Fruit fly (Drosophila melanogaster) whole organism, pupa: ENCODE results near the gene Prosbeta2.

ENCODE experiments used
- CG10348 ChIP-seq: fragments of 200-800 bp; sonication (Bioruptor generic); IDR thresholded peaks from 2 replicates; pipeline ENCODE4 v1.3.6; 2022; ENCODE audit warnings: missing biosample characterization, missing genetic modification characterization
- CG12605 ChIP-seq: fragments of 200-800 bp; sonication (Bioruptor generic); IDR thresholded peaks from 2 replicates; pipeline ENCODE4 v1.3.6; 2022; ENCODE audit warnings: missing biosample characterization, missing genetic modification characterization
- CG13204 ChIP-seq: fragments of 200-800 bp; sonication (Bioruptor generic); optimal IDR thresholded peaks from 2 replicates; lab custom pipeline; 2018; ENCODE audit warnings: missing biosample characterization, mild to moderate bottlenecking, missing genetic modification characterization, moderate library complexity
- CG14655 ChIP-seq: fragments of 200-800 bp; sonication (Bioruptor generic); optimal IDR thresholded peaks from 3 replicates; lab custom pipeline; 2017; ENCODE audit warnings: mild to moderate bottlenecking, missing biosample characterization, missing genetic modification reagents, missing genetic modification characterization
- CG15710 ChIP-seq: fragments of 200-800 bp; sonication (Bioruptor generic); optimal IDR thresholded peaks from 2 replicates; lab custom pipeline; 2018; ENCODE audit warnings: missing biosample characterization, mild to moderate bottlenecking, missing genetic modification characterization, moderate library complexity
- CG17806 ChIP-seq: fragments of 200-800 bp; sonication (Bioruptor generic); optimal IDR thresholded peaks from 2 replicates; lab custom pipeline; 2018; ENCODE audit warnings: missing biosample characterization, mild to moderate bottlenecking, missing genetic modification characterization, moderate library complexity
- CG32121 ChIP-seq: fragments of 200-800 bp; sonication (Bioruptor generic); IDR thresholded peaks from 2 replicates; pipeline ENCODE4 v1.3.6; 2022; ENCODE audit warnings: missing biosample characterization, missing genetic modification characterization
- CG34367 ChIP-seq: fragments of 200-800 bp; sonication (Bioruptor generic); optimal IDR thresholded peaks from 2 replicates; lab custom pipeline; 2018; ENCODE audit warnings: missing biosample characterization, mild to moderate bottlenecking, missing genetic modification characterization
- CG4496 ChIP-seq: fragments of 200-800 bp; sonication (Bioruptor generic); IDR thresholded peaks from 3 replicates; pipeline ENCODE4 v1.3.6; 2022; ENCODE audit warnings: missing biosample characterization, missing genetic modification characterization
- CG8159 ChIP-seq: fragments of 200-800 bp; sonication (Bioruptor generic); optimal IDR thresholded peaks from 3 replicates; lab custom pipeline; 2018; ENCODE audit warnings: missing biosample characterization, mild to moderate bottlenecking, missing genetic modification characterization, moderate library complexity
- CG8301 ChIP-seq: fragments of 200-800 bp; sonication (Bioruptor generic); optimal IDR thresholded peaks from 2 replicates; lab custom pipeline; 2018; ENCODE audit warnings: missing biosample characterization, mild to moderate bottlenecking, missing genetic modification characterization
- CG9948 ChIP-seq: fragments of 200-800 bp; sonication (Bioruptor generic); optimal IDR thresholded peaks from 2 replicates; lab custom pipeline; 2018; ENCODE audit warnings: missing biosample characterization, mild to moderate bottlenecking, missing genetic modification characterization, moderate library complexity
- D1 ChIP-seq: fragments of 200-800 bp; sonication (Bioruptor generic); optimal IDR thresholded peaks from 2 replicates; lab custom pipeline; 2018; ENCODE audit warnings: missing biosample characterization, mild to moderate bottlenecking, missing genetic modification characterization, moderate library complexity
- EcR ChIP-seq: fragments of 200-800 bp; sonication (Bioruptor generic); optimal IDR thresholded peaks from 3 replicates; lab custom pipeline; 2019; ENCODE audit warnings: missing biosample characterization, missing genetic modification characterization, mild to moderate bottlenecking, moderate library complexity, missing genetic modification reagents
- Ets98B ChIP-seq: fragments of 200-800 bp; sonication (Bioruptor generic); IDR thresholded peaks from 2 replicates; pipeline ENCODE4 v1.3.6; 2022; ENCODE audit warnings: missing biosample characterization, missing genetic modification characterization
- Pif1A ChIP-seq: fragments of 200-800 bp; sonication (Bioruptor generic); optimal IDR thresholded peaks from 3 replicates; lab custom pipeline; 2016; ENCODE audit warnings: missing biosample characterization, missing genetic modification characterization
- Pif1B ChIP-seq: fragments of 200-800 bp; sonication (Bioruptor generic); optimal IDR thresholded peaks from 3 replicates; lab custom pipeline; 2016; ENCODE audit warnings: missing biosample characterization, missing genetic modification characterization
- Snoo ChIP-seq: fragments of 200-800 bp; sonication (Bioruptor generic); optimal IDR thresholded peaks from 3 replicates; lab custom pipeline; 2017; ENCODE audit warnings: missing biosample characterization, mild to moderate bottlenecking, missing genetic modification characterization, inconsistent platforms
- fd96Ca ChIP-seq: fragments of 200-800 bp; sonication (Bioruptor generic); IDR thresholded peaks from 3 replicates; pipeline ENCODE4 v1.3.6; 2022; ENCODE audit warnings: missing biosample characterization, missing genetic modification characterization
- gl ChIP-seq: fragments of 200-800 bp; sonication (Bioruptor generic); optimal IDR thresholded peaks from 2 replicates; lab custom pipeline; 2018; ENCODE audit warnings: missing biosample characterization, mild to moderate bottlenecking, missing genetic modification characterization
- rn ChIP-seq: fragments of 200-800 bp; sonication (Bioruptor generic); IDR thresholded peaks from 2 replicates; pipeline ENCODE4 v1.3.6; 2022; ENCODE audit warnings: missing biosample characterization, missing genetic modification characterization

Prosbeta2 gene

DNA sequence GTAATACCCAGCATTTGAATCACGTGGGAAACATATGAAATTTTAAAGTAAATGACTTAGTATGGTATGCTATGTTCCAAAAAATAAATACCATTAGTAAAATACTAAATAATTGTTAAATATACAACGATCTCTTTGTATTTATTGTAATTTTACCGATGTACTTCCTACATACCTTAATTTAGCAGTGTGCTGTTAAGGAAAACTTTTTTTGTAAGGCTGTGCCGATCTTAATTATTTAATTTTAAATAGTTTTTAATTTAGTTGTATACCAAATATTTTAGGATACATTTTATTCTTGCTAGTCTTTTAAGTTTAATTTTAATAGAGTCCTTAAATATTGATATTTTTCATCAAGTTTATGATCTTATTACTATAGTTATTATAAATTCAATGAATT lies 31.2 kb upstream of the Prosbeta2 start:
- TF ChIP-seq CG12605 (GFP tag; lab: Robert Waterston, UW) (no peak), Pif1B (GFP tag; lab: Kevin White, UChicago) (no peak), rn (GFP tag; lab: Robert Waterston, UW) (no peak), CG8159 (tag; lab: Kevin White, UChicago) (no peak), CG17806 (no peak), CG9948 (tag; lab: Kevin White, UChicago) (no peak), CG10348 (no peak), Snoo (tag; lab: Kevin White, UChicago) (no peak), Pif1A (GFP tag; lab: Kevin White, UChicago) (no peak), gl (no peak), fd96Ca (GFP tag; lab: Robert Waterston, UW) (no peak), CG34367 (tag; lab: Kevin White, UChicago) (no peak), CG8301 (tag; lab: Kevin White, UChicago) (no peak), Ets98B (GFP tag; lab: Robert Waterston, UW) (no peak), CG32121 (GFP tag; lab: Robert Waterston, UW) (no peak), EcR (GFP tag; lab: Kevin White, UChicago) (no peak), D1 (no peak), CG4496 (GFP tag; lab: Robert Waterston, UW) (no peak), CG15710 (tag; lab: Kevin White, UChicago) (no peak)

DNA sequence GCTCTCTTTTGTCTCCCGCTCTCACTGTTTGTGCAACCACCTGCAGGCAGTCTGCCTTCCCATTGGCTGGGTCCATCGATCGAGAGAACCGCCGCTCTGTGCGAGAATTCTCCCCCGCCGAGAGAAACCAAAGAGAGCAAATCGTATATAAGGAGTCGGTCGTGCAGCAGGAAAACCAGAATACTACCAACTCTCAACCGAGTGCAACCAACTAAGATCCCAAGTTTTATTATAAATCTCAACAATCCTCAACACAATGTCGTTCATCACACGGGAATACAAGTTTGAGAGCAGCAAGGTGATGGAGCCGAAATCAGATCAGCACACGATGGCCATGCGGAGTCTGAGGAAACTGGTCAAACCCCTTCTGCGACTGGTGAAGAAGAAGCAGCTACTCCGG lies 30.6 kb upstream of the Prosbeta2 start, which contains the start of gene Tom:
Gene Tom (plus strand): TSS at position 174 of the 400 bp plus-strand sequence.
- no peak for TF ChIP-seq CG17806
- peak; percentile 30 for TF ChIP-seq EcR (GFP tag; lab: Kevin White, UChicago)
- TF ChIP-seq rn (GFP tag; lab: Robert Waterston, UW): no peak
- no peak for TF ChIP-seq D1
- peak; percentile 3 for TF ChIP-seq Pif1B (GFP tag; lab: Kevin White, UChicago)
- TF ChIP-seq CG12605 (GFP tag; lab: Robert Waterston, UW): no peak

DNA sequence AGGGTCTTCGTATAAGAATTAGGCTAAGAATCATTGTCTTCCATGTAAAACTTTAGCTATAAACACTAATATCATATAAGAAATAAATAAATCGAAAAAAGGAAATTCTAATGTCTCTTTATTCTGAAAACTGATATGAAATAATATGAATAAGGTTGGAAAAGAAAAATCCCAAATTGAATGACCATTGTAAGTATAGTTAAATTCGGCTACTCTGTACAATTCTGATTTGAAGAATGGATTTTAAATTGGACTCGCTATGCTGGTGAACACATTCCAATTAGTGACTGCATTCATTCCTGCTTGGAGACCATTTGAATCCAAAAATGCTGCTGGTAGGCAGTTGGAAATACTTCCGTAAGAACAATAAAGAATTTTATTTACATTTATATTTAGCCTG lies 29.5 kb upstream of the Prosbeta2 start:
- no peak for TF ChIP-seq Snoo (tag; lab: Kevin White, UChicago)
- TF ChIP-seq CG14655: no peak
- TF ChIP-seq D1: no peak
- TF ChIP-seq Pif1B (GFP tag; lab: Kevin White, UChicago): no peak
- no peak for TF ChIP-seq CG32121 (GFP tag; lab: Robert Waterston, UW)
- no peak for TF ChIP-seq fd96Ca (GFP tag; lab: Robert Waterston, UW)
- TF ChIP-seq CG4496 (GFP tag; lab: Robert Waterston, UW): no peak
- TF ChIP-seq CG9948 (tag; lab: Kevin White, UChicago): no peak
- TF ChIP-seq CG17806: no peak
- no peak for TF ChIP-seq CG8301 (tag; lab: Kevin White, UChicago)
- TF ChIP-seq rn (GFP tag; lab: Robert Waterston, UW): no peak
- TF ChIP-seq Pif1A (GFP tag; lab: Kevin White, UChicago): no peak

DNA sequence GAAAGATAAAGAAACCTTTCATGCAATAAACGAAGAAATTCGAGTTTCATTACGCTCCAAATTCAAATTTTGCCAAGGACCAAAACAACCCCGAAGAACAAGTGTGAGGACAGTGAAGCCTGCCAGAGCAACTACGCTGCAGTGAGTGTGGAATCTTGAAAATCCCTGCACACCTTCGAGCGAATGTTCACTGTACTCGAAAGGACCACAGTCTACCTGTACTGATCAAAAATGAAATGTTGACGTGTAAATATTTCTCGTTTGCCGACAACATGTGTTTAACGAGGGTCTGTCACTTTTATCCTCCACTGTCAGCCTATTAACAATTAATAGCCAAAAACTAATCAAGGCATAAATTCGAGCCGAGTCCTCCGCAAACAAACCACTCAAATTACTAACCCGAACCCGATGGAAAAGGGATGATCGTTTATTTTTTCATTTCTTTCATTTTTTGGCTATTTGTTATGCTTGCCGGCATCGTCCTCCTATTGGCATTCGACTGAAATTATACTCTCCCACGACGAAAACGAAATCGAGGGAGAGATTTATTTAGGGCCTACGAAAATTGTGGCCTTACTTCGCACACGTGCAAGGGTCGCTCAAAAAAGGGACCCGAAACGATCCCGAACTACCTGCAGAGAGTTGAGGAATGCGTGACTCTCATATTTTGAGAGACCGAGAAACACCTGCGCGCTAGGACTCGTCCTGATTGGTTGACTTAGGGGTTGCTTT lies 27.7 kb upstream of the Prosbeta2 start:
- peak; percentile 9 for TF ChIP-seq CG8159 (tag; lab: Kevin White, UChicago)
- no peak for TF ChIP-seq CG17806
- TF ChIP-seq CG4496 (GFP tag; lab: Robert Waterston, UW): no peak

DNA sequence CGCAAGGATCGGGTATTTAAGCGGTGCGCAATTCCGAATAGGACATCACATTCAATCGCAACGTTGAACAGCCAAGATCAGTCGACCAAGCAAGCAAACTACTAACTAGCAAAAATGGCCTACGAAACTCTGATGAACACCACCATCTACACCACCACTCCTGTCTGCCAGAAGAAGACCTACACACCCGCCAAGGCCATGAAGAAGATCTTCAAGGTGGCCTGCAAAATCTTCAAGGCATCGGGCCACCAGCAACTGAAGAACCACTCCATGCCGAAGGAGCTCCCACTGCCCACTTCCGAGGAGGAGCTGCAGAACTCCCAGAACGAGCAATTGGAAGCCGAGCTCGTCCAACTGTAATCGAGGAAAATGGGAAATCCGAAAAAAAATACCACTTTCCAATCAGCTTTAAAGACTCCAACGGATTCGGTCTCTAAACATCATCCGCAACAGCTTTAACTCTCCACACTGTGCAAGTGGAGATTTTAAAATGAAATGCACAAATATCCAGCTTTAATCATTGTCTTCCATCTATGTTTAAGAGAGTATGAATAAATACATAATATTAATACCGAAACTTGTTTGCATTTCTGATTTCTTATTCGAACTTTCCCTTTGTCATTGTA lies 27.0 kb upstream of the Prosbeta2 start, which contains the start of gene Brd:
Gene Brd (plus strand): TSS at position 43 of the 626 bp plus-strand sequence.
- TF ChIP-seq CG32121 (GFP tag; lab: Robert Waterston, UW): no peak
- no peak for TF ChIP-seq Pif1A (GFP tag; lab: Kevin White, UChicago)
- no peak for TF ChIP-seq CG10348
- TF ChIP-seq CG4496 (GFP tag; lab: Robert Waterston, UW): no peak
- no peak for TF ChIP-seq EcR (GFP tag; lab: Kevin White, UChicago)
- TF ChIP-seq gl: no peak
- TF ChIP-seq CG34367 (tag; lab: Kevin White, UChicago): no peak
- no peak for TF ChIP-seq CG15710 (tag; lab: Kevin White, UChicago)
- no peak for TF ChIP-seq fd96Ca (GFP tag; lab: Robert Waterston, UW)
- no peak for TF ChIP-seq CG13204 (GFP tag; lab: Kevin White, UChicago)
- TF ChIP-seq CG8301 (tag; lab: Kevin White, UChicago): no peak
- no peak for TF ChIP-seq D1
- TF ChIP-seq Ets98B (GFP tag; lab: Robert Waterston, UW): no peak
- TF ChIP-seq CG8159 (tag; lab: Kevin White, UChicago): no peak
- no peak for TF ChIP-seq CG14655
- no peak for TF ChIP-seq CG12605 (GFP tag; lab: Robert Waterston, UW)
- TF ChIP-seq rn (GFP tag; lab: Robert Waterston, UW): no peak
- no peak for TF ChIP-seq CG9948 (tag; lab: Kevin White, UChicago)

DNA sequence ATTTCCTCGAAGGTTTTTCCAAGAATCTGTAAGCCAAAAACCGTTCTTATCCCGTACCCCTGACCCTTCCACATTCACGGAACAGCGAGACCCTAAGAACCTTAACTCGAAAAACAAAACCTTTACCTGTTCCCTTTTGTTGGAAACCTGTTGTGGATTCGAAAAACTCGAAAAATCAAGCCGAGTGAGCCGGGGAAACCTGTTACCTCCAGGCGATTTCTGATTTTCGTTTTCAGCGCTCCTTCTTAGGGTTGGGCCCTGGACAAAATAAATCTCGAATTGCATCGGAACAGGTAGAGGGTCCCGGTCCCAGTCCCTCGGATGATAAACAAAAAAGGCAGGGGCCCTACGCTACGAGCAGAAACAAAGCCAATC lies 26.5 kb upstream of the Prosbeta2 start:
- TF ChIP-seq EcR (GFP tag; lab: Kevin White, UChicago) (peak; percentile 49), CG32121 (GFP tag; lab: Robert Waterston, UW) (no peak), Pif1A (GFP tag; lab: Kevin White, UChicago) (no peak), CG17806 (no peak), CG12605 (GFP tag; lab: Robert Waterston, UW) (no peak)
- TF ChIP-seq, all 21 proteins: peak for 1
